Worm (Caenorhabditis elegans): ENCODE data around the gene sdz-1.

sdz-1 gene

ce11 chrIII:8739126-8739525 is 39.0 kb upstream of the sdz-1 start (continued):
- TF ChIP-seq nhr-111 (GFP tag; optimal IDR thresholded peaks at IDR 0.05) (no peak), zfp-2 (tag; optimal IDR thresholded peaks at IDR 0.05) (no peak), snpc-1.2 (GFP tag; IDR thresholded peaks at IDR 0.05) (no peak), nhr-42 (GFP tag; IDR thresholded peaks at IDR 0.05) (no peak), D1046.2 (GFP tag; IDR thresholded peaks at IDR 0.05) (no peak), nhr-102 (tag; optimal IDR thresholded peaks at IDR 0.05) (peak; percentile 35), lin-15B (tag; optimal IDR thresholded peaks at IDR 0.05) (no peak), tag-97 (GFP tag; IDR thresholded peaks at IDR 0.05) (no peak), spr-3 (GFP tag; optimal IDR thresholded peaks at IDR 0.05) (no peak), F49E8.2 (tag; optimal IDR thresholded peaks at IDR 0.05; ENCODE audit: borderline replicate concordance) (no peak), mep-1 (tag; optimal IDR thresholded peaks at IDR 0.05) (peak; percentile 72), ceh-28 (tag; optimal IDR thresholded peaks at IDR 0.05) (no peak), hif-1 (tag; optimal IDR thresholded peaks at IDR 0.05) (no peak), tra-1 (GFP tag; IDR thresholded peaks at IDR 0.05) (peak; percentile 82), jun-1 (tag; optimal IDR thresholded peaks at IDR 0.05) (no peak), daf-16 (GFP tag; optimal IDR thresholded peaks at IDR 0.05) (no peak), daf-16 (tag; optimal IDR thresholded peaks at IDR 0.05) (peak; percentile 31), duxl-1 (tag; optimal IDR thresholded peaks at IDR 0.05; ENCODE audit: poor library complexity) (no peak), saeg-2 (GFP tag; IDR thresholded peaks at IDR 0.05) (no peak), mdl-1 (tag; optimal IDR thresholded peaks at IDR 0.05) (peak; percentile 69 to 97), madf-5 (GFP tag; IDR thresholded peaks at IDR 0.05) (no peak), lir-3 (tag; optimal IDR thresholded peaks at IDR 0.05) (no peak), dmd-9 (GFP tag; IDR thresholded peaks at IDR 0.05) (no peak), vab-7 (GFP tag; IDR thresholded peaks at IDR 0.05) (no peak), attf-4 (tag; optimal IDR thresholded peaks at IDR 0.05) (no peak), hmg-1.1 (GFP tag; IDR thresholded peaks at IDR 0.05) (no peak), ceh-62 (tag; optimal IDR thresholded peaks at IDR 0.05) (no peak), T20F7.1 (GFP tag; optimal IDR thresholded peaks at IDR 0.05) (peak; percentile 62), nhr-77 (tag; optimal IDR thresholded peaks at IDR 0.05) (peak; percentile 93), mxl-2 (GFP tag; conservative IDR thresholded peaks at IDR 0.05) (no peak), daf-12 (tag; optimal IDR thresholded peaks at IDR 0.05) (no peak), Y48G9A.11 (GFP tag; IDR thresholded peaks at IDR 0.05) (no peak), F37D6.2 (tag; optimal IDR thresholded peaks at IDR 0.05) (no peak), set-16 (GFP tag; IDR thresholded peaks at IDR 0.05) (no peak), dmd-6 (GFP tag; IDR thresholded peaks at IDR 0.05) (peak; percentile 96), F44E2.7 (GFP tag; IDR thresholded peaks at IDR 0.05) (no peak), ctbp-1 (GFP tag; IDR thresholded peaks at IDR 0.05) (no peak), zag-1 (tag; optimal IDR thresholded peaks at IDR 0.05) (no peak), madf-9 (GFP tag; conservative IDR thresholded peaks at IDR 0.05) (no peak), pqm-1 (tag; optimal IDR thresholded peaks at IDR 0.05) (peak; percentile 93), lim-7 (GFP tag; IDR thresholded peaks at IDR 0.05) (no peak), ama-1 (optimal IDR thresholded peaks at IDR 0.05) (peak; percentile 32), unc-39 (tag; optimal IDR thresholded peaks at IDR 0.05) (no peak), ces-1 (GFP tag; optimal IDR thresholded peaks at IDR 0.05) (no peak), nhr-237 (tag; optimal IDR thresholded peaks at IDR 0.05) (no peak), fos-1 (tag; optimal IDR thresholded peaks at IDR 0.05) (no peak), Y105C5A.15 (GFP tag; IDR thresholded peaks at IDR 0.05) (no peak), unc-130 (GFP tag; optimal IDR thresholded peaks at IDR 0.05) (no peak), ceh-44 (GFP tag; IDR thresholded peaks at IDR 0.05) (no peak), nhr-6 (tag; optimal IDR thresholded peaks at IDR 0.05) (peak; percentile 31), arid-1 (GFP tag; conservative IDR thresholded peaks at IDR 0.05) (no peak), R02D3.7 (tag; optimal IDR thresholded peaks at IDR 0.05) (no peak), php-3 (GFP tag; IDR thresholded peaks at IDR 0.05) (peak; percentile 83)
